Worm (Caenorhabditis elegans) whole organism, late embryonic: ENCODE results near the gene W02F12.2.

Experiments used
- C38D4.7 ChIP-seq: fragments of 200-800 bp; sonication (Bioruptor generic); optimal IDR thresholded peaks from 2 replicates; lab custom pipeline; 2018; ENCODE audit warnings: mild to moderate bottlenecking, missing genetic modification characterization, moderate library complexity, missing compliant biosample characterization
- T23F11.4 ChIP-seq: fragments of 200-800 bp; sonication (Bioruptor generic); optimal IDR thresholded peaks from 2 replicates; lab custom pipeline; 2018; ENCODE audit warnings: mild to moderate bottlenecking, missing genetic modification characterization, missing compliant biosample characterization
- Y22D7AL.16 ChIP-seq: sonication (generic microtip); optimal IDR thresholded peaks from 2 replicates; lab custom pipeline; 2016; ENCODE audit warnings: missing genetic modification characterization, missing compliant biosample characterization
- ahr-1 ChIP-seq: sonication (generic microtip); optimal IDR thresholded peaks from 2 replicates; lab custom pipeline; 2016; ENCODE audit warnings: missing genetic modification characterization, missing compliant biosample characterization
- ama-1 ChIP-seq: fragments of 150-350 bp; optimal IDR thresholded peaks from 2 replicates; lab custom pipeline; 2014
- ceh-14 ChIP-seq: sonication (generic microtip); optimal IDR thresholded peaks from 2 replicates; lab custom pipeline; 2016; ENCODE audit warnings: missing genotype, missing genetic modification characterization, missing compliant biosample characterization
- ceh-18 ChIP-seq: sonication (generic microtip); optimal IDR thresholded peaks from 2 replicates; lab custom pipeline; 2016; ENCODE audit warnings: missing genetic modification characterization, missing compliant biosample characterization
- ceh-2 ChIP-seq: sonication (generic microtip); optimal IDR thresholded peaks from 2 replicates; lab custom pipeline; 2016; ENCODE audit warnings: missing genotype, missing genetic modification characterization, missing compliant biosample characterization
- ceh-22 ChIP-seq: sonication (generic microtip); optimal IDR thresholded peaks from 2 replicates; lab custom pipeline; 2017; ENCODE audit warnings: missing biosample characterization, missing genetic modification characterization
- ceh-31 ChIP-seq: sonication (generic microtip); optimal IDR thresholded peaks from 2 replicates; lab custom pipeline; 2016; ENCODE audit warnings: missing genetic modification characterization, missing compliant biosample characterization
- ceh-34 ChIP-seq: sonication (generic microtip); optimal IDR thresholded peaks from 2 replicates; lab custom pipeline; 2016; ENCODE audit warnings: mild to moderate bottlenecking, missing genetic modification characterization, missing compliant biosample characterization
- ceh-45 ChIP-seq: fragments of 200-800 bp; sonication (Bioruptor generic); IDR thresholded peaks from 2 replicates; pipeline ENCODE4 v1.3.6; 2022; ENCODE audit warnings: missing genetic modification reagents, missing genetic modification characterization, missing compliant biosample characterization
- ceh-9 ChIP-seq: sonication (generic microtip); optimal IDR thresholded peaks from 2 replicates; lab custom pipeline; 2016; ENCODE audit warnings: mild to moderate bottlenecking, missing genetic modification characterization, inconsistent platforms, missing compliant biosample characterization
- che-1 ChIP-seq: sonication (generic microtip); optimal IDR thresholded peaks from 2 replicates; lab custom pipeline; 2016; ENCODE audit warnings: mild to moderate bottlenecking, missing genetic modification characterization, missing compliant biosample characterization
- dmd-4 ChIP-seq: sonication (generic microtip); optimal IDR thresholded peaks from 2 replicates; lab custom pipeline; 2016; ENCODE audit warnings: borderline replicate concordance, missing genetic modification characterization, missing compliant biosample characterization
- dve-1 ChIP-seq: sonication (generic microtip); optimal IDR thresholded peaks from 2 replicates; lab custom pipeline; 2017; ENCODE audit warnings: antibody characterized with exemption, mild to moderate bottlenecking, missing genetic modification characterization, missing compliant biosample characterization
- elt-2 ChIP-seq: sonication (generic microtip); optimal IDR thresholded peaks from 2 replicates; lab custom pipeline; 2016; ENCODE audit warnings: missing genetic modification reagents, missing genetic modification characterization, missing compliant biosample characterization
- eyg-1 ChIP-seq: sonication (generic microtip); optimal IDR thresholded peaks from 2 replicates; lab custom pipeline; 2016; ENCODE audit warnings: missing genotype, missing genetic modification characterization, missing compliant biosample characterization
- fax-1 ChIP-seq: sonication (generic microtip); optimal IDR thresholded peaks from 2 replicates; lab custom pipeline; 2016; ENCODE audit warnings: missing genotype, missing genetic modification characterization, missing compliant biosample characterization
- fkh-10 ChIP-seq: fragments of 150-350 bp; optimal IDR thresholded peaks from 2 replicates; lab custom pipeline; 2014; ENCODE audit warnings: missing biosample characterization, missing genetic modification reagents, missing genetic modification characterization
- gmeb-2 ChIP-seq: sonication (generic microtip); optimal IDR thresholded peaks from 2 replicates; lab custom pipeline; 2016; ENCODE audit warnings: missing genetic modification characterization, inconsistent platforms, missing compliant biosample characterization
- hlh-15 ChIP-seq: sonication (generic microtip); optimal IDR thresholded peaks from 2 replicates; lab custom pipeline; 2016; ENCODE audit warnings: missing genetic modification characterization, missing compliant biosample characterization
- hlh-30 ChIP-seq: sonication (generic microtip); optimal IDR thresholded peaks from 2 replicates; lab custom pipeline; 2017; ENCODE audit warnings: antibody characterized with exemption, missing genetic modification characterization, missing compliant biosample characterization; ENCODE audit not compliant: insufficient read depth
- hlh-6 ChIP-seq: sonication (generic microtip); optimal IDR thresholded peaks from 2 replicates; lab custom pipeline; 2016; ENCODE audit warnings: missing genotype, missing genetic modification characterization, missing compliant biosample characterization
- hlh-8 ChIP-seq: sonication (generic microtip); optimal IDR thresholded peaks from 2 replicates; lab custom pipeline; 2016; ENCODE audit warnings: missing genotype, missing genetic modification characterization, missing compliant biosample characterization
- nhr-232 ChIP-seq: sonication (generic microtip); optimal IDR thresholded peaks from 2 replicates; lab custom pipeline; 2016; ENCODE audit warnings: missing genetic modification characterization, missing compliant biosample characterization
- npax-4 ChIP-seq: sonication (generic microtip); optimal IDR thresholded peaks from 2 replicates; lab custom pipeline; 2016; ENCODE audit warnings: missing genetic modification characterization, missing compliant biosample characterization
- pag-3 ChIP-seq: sonication (generic microtip); optimal IDR thresholded peaks from 2 replicates; lab custom pipeline; 2016; ENCODE audit warnings: missing compliant biosample characterization, missing genetic modification characterization, borderline replicate concordance
- pat-9 ChIP-seq: fragments of 200-800 bp; sonication (Bioruptor generic); optimal IDR thresholded peaks from 2 replicates; lab custom pipeline; 2018; ENCODE audit warnings: mild to moderate bottlenecking, missing genetic modification characterization, moderate library complexity, missing compliant biosample characterization
- pax-1 ChIP-seq: fragments of 150-350 bp; optimal IDR thresholded peaks from 2 replicates; lab custom pipeline; 2014; ENCODE audit warnings: missing biosample characterization, missing genetic modification characterization
- pha-4 ChIP-seq: fragments of 150-350 bp; optimal IDR thresholded peaks from 2 replicates; lab custom pipeline; 2018; ENCODE audit warnings: missing biosample characterization, missing genetic modification reagents, missing genetic modification characterization
- ref-2 ChIP-seq: sonication (generic microtip); optimal IDR thresholded peaks from 2 replicates; lab custom pipeline; 2016; ENCODE audit warnings: missing genetic modification characterization, missing compliant biosample characterization
- rnt-1 ChIP-seq: sonication (generic microtip); optimal IDR thresholded peaks from 2 replicates; lab custom pipeline; 2016; ENCODE audit warnings: missing genetic modification characterization, missing compliant biosample characterization
- sdc-2 ChIP-seq: sonication (generic microtip); optimal IDR thresholded peaks from 2 replicates; lab custom pipeline; 2016; ENCODE audit warnings: missing genotype, missing genetic modification characterization, missing compliant biosample characterization
- syd-9 ChIP-seq: sonication (generic microtip); optimal IDR thresholded peaks from 2 replicates; lab custom pipeline; 2016; ENCODE audit warnings: mild to moderate bottlenecking, missing genetic modification characterization, moderate library complexity, missing compliant biosample characterization
- ttx-3 ChIP-seq: sonication (generic microtip); optimal IDR thresholded peaks from 2 replicates; lab custom pipeline; 2016; ENCODE audit warnings: missing genetic modification reagents, missing genetic modification characterization, missing compliant biosample characterization
- unc-3 ChIP-seq, 2 experiments: fragments of 200-800 bp in 1 of 2; sonication (Bioruptor generic) in 1 of 2; sonication (generic microtip) in 1 of 2; conservative IDR thresholded peaks in 1 of 2; optimal IDR thresholded peaks in 1 of 2; 2 replicates each; pipeline versions ENCODE4 v1.3.6 to Lab custom; 2016 to 2022; ENCODE audit warnings: missing compliant biosample characterization in 2 of 2, missing genetic modification characterization in 2 of 2, missing genetic modification reagents in 1 of 2
- unc-42 ChIP-seq: sonication (generic microtip); optimal IDR thresholded peaks from 2 replicates; lab custom pipeline; 2016; ENCODE audit warnings: missing genotype, missing genetic modification characterization, missing compliant biosample characterization
- unc-55 ChIP-seq: sonication (generic microtip); optimal IDR thresholded peaks from 2 replicates; lab custom pipeline; 2017; ENCODE audit warnings: missing biosample characterization, missing genetic modification reagents, missing genetic modification characterization
- unc-86 ChIP-seq: sonication (generic microtip); optimal IDR thresholded peaks from 2 replicates; lab custom pipeline; 2016; ENCODE audit warnings: missing genetic modification characterization, missing compliant biosample characterization
- zip-5 ChIP-seq: sonication (generic microtip); optimal IDR thresholded peaks from 2 replicates; lab custom pipeline; 2016; ENCODE audit warnings: missing genetic modification characterization, missing compliant biosample characterization
- ztf-16 ChIP-seq: sonication (generic microtip); optimal IDR thresholded peaks from 2 replicates; lab custom pipeline; 2017; ENCODE audit warnings: missing genetic modification characterization, missing compliant biosample characterization

W02F12.2 gene

ce11 chrV:6697552-6697951 is at the start of gene W02F12.2:
TSS of gene W02F12.2 (minus strand) at chrV:6697652.
- TF ChIP-seq npax-4 (tag; lab: Kevin White, UChicago) (no peak), T23F11.4 (GFP tag; lab: Kevin White, UChicago) (no peak), Y22D7AL.16 (tag; lab: Kevin White, UChicago) (no peak), hlh-30 (tag; lab: Kevin White, UChicago) (no peak), C38D4.7 (GFP tag; lab: Kevin White, UChicago) (no peak), nhr-232 (no peak), ceh-18 (no peak), ceh-14 (tag; lab: Kevin White, UChicago) (no peak), ztf-16 (tag; lab: Kevin White, UChicago) (no peak), che-1 (tag; lab: Kevin White, UChicago) (no peak), unc-86 (no peak), ref-2 (tag; lab: Kevin White, UChicago) (no peak), ahr-1 (tag; lab: Kevin White, UChicago) (no peak), ceh-34 (tag; lab: Kevin White, UChicago) (no peak)

- TF ChIP-seq elt-2 (tag; lab: Kevin White, UChicago) (no peak), syd-9 (tag; lab: Kevin White, UChicago) (no peak), ceh-2 (no peak), hlh-6 (tag; lab: Kevin White, UChicago) (no peak), hlh-8 (tag; lab: Kevin White, UChicago) (no peak), unc-55 (GFP tag; lab: Kevin White, UChicago) (no peak), zip-5 (tag; lab: Kevin White, UChicago) (no peak), pag-3 (no peak), eyg-1 (no peak), gmeb-2 (tag; lab: Kevin White, UChicago) (no peak), ahr-1 (tag; lab: Kevin White, UChicago) (no peak), fax-1 (tag; lab: Kevin White, UChicago) (no peak), sdc-2 (tag; lab: Kevin White, UChicago) (no peak), dmd-4 (no peak), dve-1 (tag; lab: Kevin White, UChicago) (no peak), pha-4 (tag; lab: Kevin White, UChicago) (no peak)
- TF ChIP-seq, all 69 proteins: peak for 0
Observed at ce11 chrV:6744774-6745173, 47.3 kb upstream of the W02F12.2 start, which contains the start of gene T25F10.3. TSS of gene T25F10.3 (plus strand) at chrV:6745081.

ce11 chrV:6736877-6737276 is 39.4 kb upstream of the W02F12.2 start:
- no peak for TF ChIP-seq hlh-15 (tag; lab: Kevin White, UChicago)
- no peak for TF ChIP-seq sdc-2 (tag; lab: Kevin White, UChicago)
- no peak for TF ChIP-seq ama-1 (lab: Kevin White, UChicago)
- no peak for TF ChIP-seq unc-3 (GFP tag; conservative IDR thresholded peaks at IDR 0.05; lab: Robert Waterston, UW)
- TF ChIP-seq unc-3 (tag; optimal IDR thresholded peaks at IDR 0.05; lab: Kevin White, UChicago) = no peak
- TF ChIP-seq ceh-45 (GFP tag; lab: Robert Waterston, UW) = no peak
- TF ChIP-seq pat-9 (tag; lab: Kevin White, UChicago) = no peak
- no peak for TF ChIP-seq unc-42
- no peak for TF ChIP-seq elt-2 (tag; lab: Kevin White, UChicago)
- no peak for TF ChIP-seq fkh-10
- TF ChIP-seq ceh-22 (tag; lab: Kevin White, UChicago) = no peak
- TF ChIP-seq ceh-31 (tag; lab: Kevin White, UChicago) = no peak
- TF ChIP-seq ttx-3 (tag; lab: Kevin White, UChicago) = no peak
- no peak for TF ChIP-seq syd-9 (tag; lab: Kevin White, UChicago)
- TF ChIP-seq eyg-1 = no peak
- TF ChIP-seq ceh-18 = no peak
- no peak for TF ChIP-seq rnt-1 (tag; lab: Kevin White, UChicago)
- no peak for TF ChIP-seq ceh-9 (tag; lab: Kevin White, UChicago)
- TF ChIP-seq gmeb-2 (tag; lab: Kevin White, UChicago) = no peak
- TF ChIP-seq pax-1 (tag; lab: Kevin White, UChicago) = no peak
- no peak for TF ChIP-seq unc-86
- TF ChIP-seq, all 69 proteins: peak for 0
